Fruit fly (Drosophila melanogaster): ENCODE measurements around the gene CG16888.

dm6 chr2L:13790715-13791114 is 22.3 kb downstream of the CG16888 start, which contains the start of gene CG16863:
- TF ChIP-seq usp (GFP tag; optimal IDR thresholded peaks at IDR 0.05) (no peak), psq (optimal IDR thresholded peaks at IDR 0.05) (no peak), CG8478 (optimal IDR thresholded peaks at IDR 0.05) (no peak), pan (optimal IDR thresholded peaks at IDR 0.05) (no peak)

All from whole organism.